Worm (Caenorhabditis elegans): Measurements from ENCODE around the gene F38B2.6.

F38B2.6 gene

ce11 chrX:11262319-11263074 lies 18.6 kb downstream of the F38B2.6 start, which contains the start of gene C03A3.2 (continued):
- TF ChIP-seq ceh-82 (tag; optimal IDR thresholded peaks at IDR 0.05) (peak; percentile 10 to 87 (median 64)), mdl-1 (tag; optimal IDR thresholded peaks at IDR 0.05) (peak in 1 of 2 experiments; percentile 69), lir-3 (tag; optimal IDR thresholded peaks at IDR 0.05; ENCODE audit: poor library complexity) (peak; percentile 21), C34B4.2 (tag; optimal IDR thresholded peaks at IDR 0.05) (no peak), nhr-76 (tag; optimal IDR thresholded peaks at IDR 0.05) (no peak), swsn-7 (tag; optimal IDR thresholded peaks at IDR 0.05) (peak; percentile 67), unc-130 (tag; optimal IDR thresholded peaks at IDR 0.05) (no peak), ceh-90 (tag; optimal IDR thresholded peaks at IDR 0.05) (no peak), ets-5 (GFP tag; IDR thresholded peaks at IDR 0.05) (no peak), ztf-4 (tag; optimal IDR thresholded peaks at IDR 0.05) (peak; percentile 11), dpl-1 (GFP tag; optimal IDR thresholded peaks at IDR 0.05) (peak; percentile 38 to 79 (median 61)), ceh-88 (GFP tag; IDR thresholded peaks at IDR 0.05) (no peak), hlh-17 (GFP tag; optimal IDR thresholded peaks at IDR 0.05; ENCODE audit: borderline replicate concordance) (no peak), hpl-2 (GFP tag; optimal IDR thresholded peaks at IDR 0.05) (no peak), lin-39 (tag; optimal IDR thresholded peaks at IDR 0.05) (no peak), egl-27 (tag; optimal IDR thresholded peaks at IDR 0.05) (no peak), aly-2 (tag; optimal IDR thresholded peaks at IDR 0.05) (no peak), irx-1 (tag; optimal IDR thresholded peaks at IDR 0.05) (peak; percentile 26), skn-1 (tag; optimal IDR thresholded peaks at IDR 0.05) (peak; percentile 14), unc-30 (tag; optimal IDR thresholded peaks at IDR 0.05) (no peak), C04F5.9 (tag; optimal IDR thresholded peaks at IDR 0.05) (no peak), sup-37 (GFP tag; optimal IDR thresholded peaks at IDR 0.05) (no peak), mab-9 (GFP tag; IDR thresholded peaks at IDR 0.05) (0 out of 2 replicates have a peak, but pooled peaks have one; percentile 36), tbx-2 (tag; optimal IDR thresholded peaks at IDR 0.05) (peak; percentile 67), nhr-90 (tag; optimal IDR thresholded peaks at IDR 0.05; ENCODE audit: poor library complexity) (no peak), nhr-47 (tag; optimal IDR thresholded peaks at IDR 0.05) (peak; percentile 67), elt-2 (tag; optimal IDR thresholded peaks at IDR 0.05) (peak; percentile 5), unc-62 (GFP tag; optimal IDR thresholded peaks at IDR 0.05) (no peak), lin-15B (tag; optimal IDR thresholded peaks at IDR 0.05) (peak; percentile 54), nhr-237 (tag; optimal IDR thresholded peaks at IDR 0.05) (no peak), jun-1 (tag; optimal IDR thresholded peaks at IDR 0.05) (no peak), nhr-77 (tag; optimal IDR thresholded peaks at IDR 0.05) (peak; percentile 26), grh-1 (GFP tag; IDR thresholded peaks at IDR 0.05) (no peak), nhr-19 (GFP tag; conservative IDR thresholded peaks at IDR 0.05) (peak; percentile 33), lsy-2 (tag; optimal IDR thresholded peaks at IDR 0.05) (peak; percentile 54 to 76), nhr-20 (tag; optimal IDR thresholded peaks at IDR 0.05) (peak; percentile 64), nhr-12 (tag; optimal IDR thresholded peaks at IDR 0.05) (no peak), fkh-8 (tag; optimal IDR thresholded peaks at IDR 0.05) (peak; percentile 78), mep-1 (tag; optimal IDR thresholded peaks at IDR 0.05) (peak; percentile 71), alr-1 (tag; optimal IDR thresholded peaks at IDR 0.05; ENCODE audit: borderline replicate concordance) (no peak), vab-15 (tag; optimal IDR thresholded peaks at IDR 0.05) (peak; percentile 92), rnt-1 (tag; optimal IDR thresholded peaks at IDR 0.05) (peak; percentile 55), ztf-11 (tag; optimal IDR thresholded peaks at IDR 0.05) (no peak), fkh-10 (GFP tag; optimal IDR thresholded peaks at IDR 0.05) (peak; percentile 64), sptf-1 (tag; optimal IDR thresholded peaks at IDR 0.05) (no peak), hlh-4 (tag; optimal IDR thresholded peaks at IDR 0.05) (no peak)
